Worm (Caenorhabditis elegans) whole organism, early embryonic: ENCODE measurements around the gene M01E10.3.

Experiments
- ama-1 ChIP-seq: fragments of 150-350 bp; optimal IDR thresholded peaks from 2 replicates; lab custom pipeline; 2014
- ceh-13 ChIP-seq: fragments of 200-800 bp; sonication (Bioruptor generic); optimal IDR thresholded peaks from 2 replicates; lab custom pipeline; 2018; ENCODE audit warnings: mild to moderate bottlenecking, missing genetic modification characterization, missing compliant biosample characterization
- ceh-36 ChIP-seq: sonication (generic microtip); optimal IDR thresholded peaks from 2 replicates; lab custom pipeline; 2016; ENCODE audit warnings: missing genetic modification characterization, inconsistent platforms, missing compliant biosample characterization
- hmg-4 ChIP-seq: fragments of 200-800 bp; sonication (Bioruptor generic); optimal IDR thresholded peaks from 2 replicates; lab custom pipeline; 2018; ENCODE audit warnings: mild to moderate bottlenecking, missing genetic modification characterization, missing compliant biosample characterization

ce11 chrIII:2030776-2031565, 23.0 kb downstream of the M01E10.3 start:
- TF ChIP-seq ama-1 (lab: Kevin White, UChicago) (no peak), hmg-4 (GFP tag; lab: Kevin White, UChicago) (no peak), ceh-36 (tag; lab: Kevin White, UChicago) (no peak), ceh-13 (GFP tag; lab: Kevin White, UChicago) (no peak)
